Worm (Caenorhabditis elegans): Measurements from ENCODE around the gene tag-89.

ce11 chrIV:11359769-11360168 lies 34.6 kb upstream of the tag-89 start, which contains the start of gene klp-12:
- TF ChIP-seq egl-27 (tag; optimal IDR thresholded peaks at IDR 0.05) (no peak), unc-62 (GFP tag; optimal IDR thresholded peaks at IDR 0.05) (no peak), ceh-9 (tag; optimal IDR thresholded peaks at IDR 0.05) (no peak), zag-1 (tag; optimal IDR thresholded peaks at IDR 0.05) (no peak), nfya-1 (tag; optimal IDR thresholded peaks at IDR 0.05; ENCODE audit: insufficient read depth) (no peak), ama-1 (optimal IDR thresholded peaks at IDR 0.05) (no peak), ceh-16 (tag; optimal IDR thresholded peaks at IDR 0.05) (no peak)

All from whole organism, L3 larva.